Worm (Caenorhabditis elegans): ENCODE data around the gene gap-2.

The gap-2 gene

ce11 chrX:9489578-9489977, 17.3 kb downstream of the gap-2 start:
- no peak for TF ChIP-seq tlf-1 (GFP tag; optimal IDR thresholded peaks at IDR 0.05)
- TF ChIP-seq K12H6.12 (tag; optimal IDR thresholded peaks at IDR 0.05): no peak
- no peak for TF ChIP-seq B0261.1 (tag; optimal IDR thresholded peaks at IDR 0.05)
- no peak for TF ChIP-seq egl-18 (GFP tag; IDR thresholded peaks at IDR 0.05)
- no peak for TF ChIP-seq lsl-1 (GFP tag; optimal IDR thresholded peaks at IDR 0.05)
- no peak for TF ChIP-seq C17E4.6 (GFP tag; IDR thresholded peaks at IDR 0.05)
- no peak for TF ChIP-seq nfya-2 (GFP tag; IDR thresholded peaks at IDR 0.05)
- TF ChIP-seq ceh-27 (GFP tag; optimal IDR thresholded peaks at IDR 0.05): no peak
- no peak for TF ChIP-seq nfya-1 (tag; optimal IDR thresholded peaks at IDR 0.05; ENCODE audit: borderline replicate concordance, insufficient read depth)
- TF ChIP-seq cebp-1 (GFP tag; IDR thresholded peaks at IDR 0.05): no peak
- no peak for TF ChIP-seq cebp-1 (tag; optimal IDR thresholded peaks at IDR 0.05)

- TF ChIP-seq let-607 (tag; optimal IDR thresholded peaks at IDR 0.05): no peak
- no peak for TF ChIP-seq lin-40 (tag; optimal IDR thresholded peaks at IDR 0.05)
- no peak for TF ChIP-seq attf-3 (GFP tag; conservative IDR thresholded peaks at IDR 0.05)
- TF ChIP-seq K11D2.4 (GFP tag; IDR thresholded peaks at IDR 0.05): no peak
- no peak for TF ChIP-seq snpc-4 (GFP tag; optimal IDR thresholded peaks at IDR 0.05)
- no peak for TF ChIP-seq snpc-4 (tag; optimal IDR thresholded peaks at IDR 0.05)
- TF ChIP-seq tlf-1 (GFP tag; optimal IDR thresholded peaks at IDR 0.05): no peak
Measured at ce11 chrX:9491439-9491838, 19.2 kb downstream of the gap-2 start.

ce11 chrX:9494661-9495060, 22.4 kb downstream of the gap-2 start:
- no peak for TF ChIP-seq rpc-1 (optimal IDR thresholded peaks at IDR 0.05)
- TF ChIP-seq rpc-1 (tag; optimal IDR thresholded peaks at IDR 0.05): no peak

- no peak for TF ChIP-seq madf-8 (GFP tag; conservative IDR thresholded peaks at IDR 0.05)
- no peak for TF ChIP-seq K12H6.12 (tag; optimal IDR thresholded peaks at IDR 0.05)
- TF ChIP-seq ceh-79 (tag; optimal IDR thresholded peaks at IDR 0.05): no peak
- no peak for TF ChIP-seq F37B4.10 (GFP tag; IDR thresholded peaks at IDR 0.05)
- TF ChIP-seq egl-18 (GFP tag; IDR thresholded peaks at IDR 0.05): no peak
- no peak for TF ChIP-seq B0019.2 (GFP tag; conservative IDR thresholded peaks at IDR 0.05)
- TF ChIP-seq lin-40 (tag; optimal IDR thresholded peaks at IDR 0.05): no peak
- TF ChIP-seq bed-1 (GFP tag; IDR thresholded peaks at IDR 0.05): no peak
- TF ChIP-seq nhr-179 (tag; optimal IDR thresholded peaks at IDR 0.05): no peak
- TF ChIP-seq lsl-1 (GFP tag; optimal IDR thresholded peaks at IDR 0.05): no peak
- TF ChIP-seq aptf-3 (GFP tag; IDR thresholded peaks at IDR 0.05): no peak
- TF ChIP-seq F39B2.1 (GFP tag; IDR thresholded peaks at IDR 0.05): no peak
- TF ChIP-seq mes-4 (tag; optimal IDR thresholded peaks at IDR 0.05): no peak
- no peak for TF ChIP-seq gei-17 (GFP tag; optimal IDR thresholded peaks at IDR 0.05)
- no peak for TF ChIP-seq F57C9.4 (tag; optimal IDR thresholded peaks at IDR 0.05)
- no peak for TF ChIP-seq hsf-1 (GFP tag; IDR thresholded peaks at IDR 0.05)
- TF ChIP-seq let-607 (tag; optimal IDR thresholded peaks at IDR 0.05): no peak
Measured at ce11 chrX:9499355-9499754, 27.1 kb downstream of the gap-2 start.

- no peak for TF ChIP-seq pha-4 (tag; optimal IDR thresholded peaks at IDR 0.05)
- no peak for TF ChIP-seq nhr-27 (tag; optimal IDR thresholded peaks at IDR 0.05)
- TF ChIP-seq madf-3 (GFP tag; IDR thresholded peaks at IDR 0.05): no peak
- no peak for TF ChIP-seq ztf-26 (tag; optimal IDR thresholded peaks at IDR 0.05)
- TF ChIP-seq lin-35 (GFP tag; optimal IDR thresholded peaks at IDR 0.05): no peak
- TF ChIP-seq dpl-1 (GFP tag; optimal IDR thresholded peaks at IDR 0.05): no peak
- TF ChIP-seq F33H1.4 (GFP tag; IDR thresholded peaks at IDR 0.05): no peak
Measured at ce11 chrX:9504221-9504620, 32.0 kb downstream of the gap-2 start.
